Worm (Caenorhabditis elegans): Measurements from ENCODE around the gene sri-33.

DNA sequence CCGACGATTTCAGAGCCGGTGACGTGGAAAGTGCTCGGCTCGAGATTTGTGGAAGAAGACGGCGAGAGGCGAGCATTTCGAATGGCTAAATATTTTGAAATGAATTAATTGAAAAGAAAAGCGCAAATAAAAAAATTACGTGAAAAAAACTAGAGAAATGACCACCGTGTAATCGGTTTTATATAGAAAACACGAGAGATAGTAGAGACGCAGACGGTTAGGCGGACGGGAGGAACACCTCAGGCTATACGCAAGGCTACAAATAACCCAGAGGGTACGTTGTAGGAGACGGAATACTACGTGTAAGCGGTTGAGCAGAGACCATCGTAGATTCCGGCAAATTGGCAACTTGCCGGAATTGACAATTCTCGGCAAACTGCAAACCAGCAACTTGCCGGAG is 45.5 kb downstream of the sri-33 start, which contains the start of gene Y25C1A.13:
- TF ChIP-seq lin-13 (GFP tag; optimal IDR thresholded peaks at IDR 0.05) (no peak), mep-1 (tag; optimal IDR thresholded peaks at IDR 0.05) (no peak), ZK546.5 (tag; optimal IDR thresholded peaks at IDR 0.05) (no peak), dpl-1 (GFP tag; optimal IDR thresholded peaks at IDR 0.05) (no peak), madf-9 (GFP tag; conservative IDR thresholded peaks at IDR 0.05) (no peak), zfp-3 (GFP tag; conservative IDR thresholded peaks at IDR 0.05) (no peak), nhr-28 (tag; optimal IDR thresholded peaks at IDR 0.05) (no peak), snpc-4 (tag; optimal IDR thresholded peaks at IDR 0.05) (no peak), rbr-2 (tag; optimal IDR thresholded peaks at IDR 0.05) (no peak), nhr-76 (tag; optimal IDR thresholded peaks at IDR 0.05) (no peak)
